Fruit fly (Drosophila melanogaster): ENCODE measurements around the gene CG31815.

CG31815 gene

DNA sequence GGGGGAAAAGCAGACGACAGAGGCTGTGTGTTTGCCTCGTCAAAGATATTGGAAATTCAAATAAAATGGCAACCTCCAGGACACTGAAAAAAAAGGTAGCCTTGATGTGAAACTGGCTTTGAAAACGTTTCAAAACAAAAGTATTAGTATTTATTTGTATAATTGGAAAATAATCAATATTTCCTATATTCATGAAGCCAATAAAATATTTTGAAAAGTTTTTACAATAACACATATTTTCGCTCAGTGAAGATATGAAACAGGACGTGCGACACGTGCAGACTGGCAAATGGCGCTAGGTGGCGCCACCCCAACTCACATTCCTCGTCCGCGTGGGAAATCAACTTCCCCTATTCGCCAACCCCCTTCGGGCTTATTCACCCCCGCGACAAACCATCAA is 42.2 kb downstream of the CG31815 start:
- TF ChIP-seq NK7.1 (GFP tag; optimal IDR thresholded peaks at IDR 0.05) (no peak), CG10565 (GFP tag; optimal IDR thresholded peaks at IDR 0.05) (no peak), Stat92E (GFP tag; optimal IDR thresholded peaks at IDR 0.05) (no peak), cato (GFP tag; optimal IDR thresholded peaks at IDR 0.05; ENCODE audit: borderline replicate concordance) (no peak), Ets97D (GFP tag; optimal IDR thresholded peaks at IDR 0.05) (no peak), CG14441 (GFP tag; IDR thresholded peaks at IDR 0.05) (peak; percentile 58), tap (tag; optimal IDR thresholded peaks at IDR 0.05) (peak; percentile 25), ato (GFP tag; IDR thresholded peaks at IDR 0.05; ENCODE audit: partially characterized antibody) (no peak), Sry-δ (GFP tag; optimal IDR thresholded peaks at IDR 0.05) (no peak), Doc3 (GFP tag; IDR thresholded peaks at IDR 0.05; ENCODE audit: partially characterized antibody) (no peak), CG6654 (GFP tag; optimal IDR thresholded peaks at IDR 0.05) (no peak), CG10366 (GFP tag; IDR thresholded peaks at IDR 0.05) (peak; percentile 54), sima (GFP tag; optimal IDR thresholded peaks at IDR 0.05) (no peak), CG14860 (GFP tag; IDR thresholded peaks at IDR 0.05; ENCODE audit: partially characterized antibody) (no peak), CG8290 (GFP tag; optimal IDR thresholded peaks at IDR 0.05) (no peak), CG8290 (tag; optimal IDR thresholded peaks at IDR 0.05) (no peak), dm (GFP tag; optimal IDR thresholded peaks at IDR 0.05) (no peak), h (optimal IDR thresholded peaks at IDR 0.05) (no peak), CG13894 (tag; optimal IDR thresholded peaks at IDR 0.05) (peak; percentile 50), jing (GFP tag; optimal IDR thresholded peaks at IDR 0.05) (no peak), slou (GFP tag; optimal IDR thresholded peaks at IDR 0.05) (peak; percentile 27), CG30020 (tag; optimal IDR thresholded peaks at IDR 0.05) (no peak), CG1529 (GFP tag; optimal IDR thresholded peaks at IDR 0.05) (no peak), sisA (GFP tag; IDR thresholded peaks at IDR 0.05) (peak; percentile 41; the same call in 1 of the 2 replicates), exex (tag; optimal IDR thresholded peaks at IDR 0.05) (no peak), CG6689 (GFP tag; IDR thresholded peaks at IDR 0.05) (peak; percentile 58; the same call in 1 of the 2 replicates), CG16815 (GFP tag; optimal IDR thresholded peaks at IDR 0.05) (no peak), CG14710 (tag; optimal IDR thresholded peaks at IDR 0.05) (no peak), CG8478 (optimal IDR thresholded peaks at IDR 0.05) (no peak), ken (GFP tag; IDR thresholded peaks at IDR 0.05) (no peak), CG30403 (GFP tag; optimal IDR thresholded peaks at IDR 0.05) (peak; percentile 61), CG18476 (GFP tag; optimal IDR thresholded peaks at IDR 0.05) (peak; percentile 18), Optix (GFP tag; IDR thresholded peaks at IDR 0.05) (no peak), Fer1 (GFP tag; optimal IDR thresholded peaks at IDR 0.05) (peak; percentile 81), CG16813 (GFP tag; IDR thresholded peaks at IDR 0.05; ENCODE audit: partially characterized antibody) (no peak), Dek (tag; optimal IDR thresholded peaks at IDR 0.05) (peak; percentile 40), CG17328 (GFP tag; IDR thresholded peaks at IDR 0.05) (peak; percentile 63; the same call in 1 of the 2 replicates), CrebB (tag; optimal IDR thresholded peaks at IDR 0.05) (no peak), CG7556 (GFP tag; optimal IDR thresholded peaks at IDR 0.05) (peak; percentile 77), CG7987 (GFP tag; optimal IDR thresholded peaks at IDR 0.05) (no peak), CG12769 (tag; optimal IDR thresholded peaks at IDR 0.05) (peak; percentile 14), CG3995 (GFP tag; optimal IDR thresholded peaks at IDR 0.05) (no peak), Poxn (GFP tag; IDR thresholded peaks at IDR 0.05) (no peak), CG2712 (tag; optimal IDR thresholded peaks at IDR 0.05) (peak; percentile 32), NC2α (GFP tag; optimal IDR thresholded peaks at IDR 0.05) (no peak), CG32532 (GFP tag; IDR thresholded peaks at IDR 0.05) (peak; percentile 70), CG4730 (GFP tag; IDR thresholded peaks at IDR 0.05) (no peak), z (GFP tag; IDR thresholded peaks at IDR 0.05) (no peak), B-H1 (GFP tag; IDR thresholded peaks at IDR 0.05) (no peak), Chrac-16 (GFP tag; optimal IDR thresholded peaks at IDR 0.05) (peak; percentile 21), CG6175 (GFP tag; IDR thresholded peaks at IDR 0.05) (no peak), dysf (GFP tag; IDR thresholded peaks at IDR 0.05) (peak; percentile 66; the same call in 2 of the 3 replicates), Dad (GFP tag; optimal IDR thresholded peaks at IDR 0.05) (no peak)
